Fruit fly (Drosophila melanogaster) ovary, adult (tissue): ENCODE measurements around the gene CG7139.

Experiments
- CG17801 ChIP-seq: fragments of 200-800 bp; optimal IDR thresholded peaks from 2 replicates; lab custom pipeline; 2019; ENCODE audit warnings: missing biosample characterization, mild to moderate bottlenecking, missing genetic modification characterization, moderate library complexity; ENCODE audit not compliant: partially characterized antibody

The CG7139 gene

dm6 chr3L:22071687-22072394 is at the start of gene CG7139:
CG7139 (minus strand) TSS chr3L:22071848.
- TF ChIP-seq CG17801 (GFP tag; lab: Kevin White, UChicago): peak; percentile 12

- no peak for TF ChIP-seq CG17801 (GFP tag; lab: Kevin White, UChicago)
Observed at dm6 chr3L:22113186-22113585, 41.5 kb upstream of the CG7139 start.

dm6 chr3L:22109903-22110302 is 38.3 kb upstream of the CG7139 start:
- no peak for TF ChIP-seq CG17801 (GFP tag; lab: Kevin White, UChicago)

- no peak for TF ChIP-seq CG17801 (GFP tag; lab: Kevin White, UChicago)
Observed at dm6 chr3L:22106704-22107103, 35.1 kb upstream of the CG7139 start.

- TF ChIP-seq CG17801 (GFP tag; lab: Kevin White, UChicago): no peak
Observed at dm6 chr3L:22094308-22094866, 22.7 kb upstream of the CG7139 start.

- TF ChIP-seq CG17801 (GFP tag; lab: Kevin White, UChicago): no peak
Observed at dm6 chr3L:22091339-22091738, 19.7 kb upstream of the CG7139 start.

- no peak for TF ChIP-seq CG17801 (GFP tag; lab: Kevin White, UChicago)
Observed at dm6 chr3L:22083131-22083648, 11.5 kb upstream of the CG7139 start.

dm6 chr3L:22082420-22082819 is 10.8 kb upstream of the CG7139 start, which contains the start of gene msopa:
msopa (plus strand) TSS chr3L:22082720.
- no peak for TF ChIP-seq CG17801 (GFP tag; lab: Kevin White, UChicago)

- TF ChIP-seq CG17801 (GFP tag; lab: Kevin White, UChicago): no peak
Observed at dm6 chr3L:22080022-22080421, 8.4 kb upstream of the CG7139 start, which contains the start of gene Sfp79B. Sfp79B (plus strand) TSS chr3L:22080322.

- TF ChIP-seq CG17801 (GFP tag; lab: Kevin White, UChicago): peak; percentile 36
Observed at dm6 chr3L:22078063-22078462, 6.4 kb upstream of the CG7139 start.

dm6 chr3L:22075706-22076398 is 4.2 kb upstream of the CG7139 start, which contains the start of the genes CG7130 and RpLP0:
CG7130 (minus strand) TSS chr3L:22075756.
RpLP0 (plus strand) TSS chr3L:22075867.
- peak; percentile 90 for TF ChIP-seq CG17801 (GFP tag; lab: Kevin White, UChicago)

dm6 chr3L:22074347-22074971 is 2.8 kb upstream of the CG7139 start, which contains the start of gene CG7133:
CG7133 (minus strand) TSS chr3L:22074523.
- peak; percentile 13 for TF ChIP-seq CG17801 (GFP tag; lab: Kevin White, UChicago)

dm6 chr3L:22072824-22073223 is 1.2 kb upstream of the CG7139 start:
- no peak for TF ChIP-seq CG17801 (GFP tag; lab: Kevin White, UChicago)

- no peak for TF ChIP-seq CG17801 (GFP tag; lab: Kevin White, UChicago)
Observed at dm6 chr3L:22070506-22070905, 1.1 kb downstream of the CG7139 start.

- TF ChIP-seq CG17801 (GFP tag; lab: Kevin White, UChicago): no peak
Observed at dm6 chr3L:22065694-22066093, 6.0 kb downstream of the CG7139 start, which contains the start of gene CG14561. CG14561 (plus strand) TSS chr3L:22065907.
